Worm (Caenorhabditis elegans): ENCODE measurements around the gene snf-12.

Gene snf-12

DNA sequence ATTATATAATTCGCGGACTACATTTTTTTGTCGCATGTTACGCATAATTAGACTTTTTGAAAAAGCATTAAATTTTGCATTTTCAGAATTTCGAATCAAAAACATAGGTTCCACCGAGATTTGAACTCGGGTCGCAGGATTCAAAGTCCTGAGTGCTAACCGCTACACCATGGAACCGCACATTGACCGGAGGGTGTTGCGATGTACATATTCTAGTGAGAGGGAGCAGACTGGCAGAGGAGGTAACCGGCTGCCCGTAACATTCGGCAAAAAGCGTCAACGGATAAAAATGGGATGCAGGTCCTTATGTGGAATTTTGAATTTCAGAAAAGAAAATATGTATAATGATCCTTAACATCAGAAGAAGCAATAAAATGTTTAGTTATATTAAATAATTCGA lies 48.9 kb downstream of the snf-12 start (continued):
- no peak for TF ChIP-seq elt-3 (tag; optimal IDR thresholded peaks at IDR 0.05)
- TF ChIP-seq nhr-28 (tag; optimal IDR thresholded peaks at IDR 0.05) = no peak
- no peak for TF ChIP-seq pqm-1 (tag; optimal IDR thresholded peaks at IDR 0.05)
- no peak for TF ChIP-seq nhr-237 (tag; optimal IDR thresholded peaks at IDR 0.05)
- TF ChIP-seq unc-62 (GFP tag; optimal IDR thresholded peaks at IDR 0.05) = no peak
- peak; percentile 45 for TF ChIP-seq rnt-1 (tag; optimal IDR thresholded peaks at IDR 0.05)
- TF ChIP-seq hpl-2 (GFP tag; optimal IDR thresholded peaks at IDR 0.05) = no peak
- TF ChIP-seq lin-14 (GFP tag; optimal IDR thresholded peaks at IDR 0.05) = no peak
- peak; percentile 38 for TF ChIP-seq nhr-71 (tag; optimal IDR thresholded peaks at IDR 0.05)
- no peak for TF ChIP-seq mab-9 (GFP tag; IDR thresholded peaks at IDR 0.05)
- no peak for TF ChIP-seq lin-39 (tag; optimal IDR thresholded peaks at IDR 0.05)
- TF ChIP-seq unc-86 (tag; optimal IDR thresholded peaks at IDR 0.05) = peak; percentile 2
- no peak for TF ChIP-seq ces-1 (GFP tag; optimal IDR thresholded peaks at IDR 0.05)
- TF ChIP-seq ets-5 (GFP tag; IDR thresholded peaks at IDR 0.05) = no peak
- TF ChIP-seq irx-1 (tag; optimal IDR thresholded peaks at IDR 0.05) = no peak
- TF ChIP-seq snpc-4 (tag; optimal IDR thresholded peaks at IDR 0.05) = no peak
- TF ChIP-seq efl-3 (GFP tag; optimal IDR thresholded peaks at IDR 0.05) = no peak
- TF ChIP-seq aha-1 (tag; optimal IDR thresholded peaks at IDR 0.05) = no peak
- peak; percentile 24 for TF ChIP-seq nhr-20 (tag; optimal IDR thresholded peaks at IDR 0.05)
- no peak for TF ChIP-seq ceh-63 (GFP tag; optimal IDR thresholded peaks at IDR 0.05)
- TF ChIP-seq ama-1 (optimal IDR thresholded peaks at IDR 0.05) = no peak
- TF ChIP-seq zip-4 (GFP tag; optimal IDR thresholded peaks at IDR 0.05) = no peak
- no peak for TF ChIP-seq alr-1 (tag; optimal IDR thresholded peaks at IDR 0.05; ENCODE audit: borderline replicate concordance)
- TF ChIP-seq xbp-1 (tag; optimal IDR thresholded peaks at IDR 0.05) = peak; percentile 45
- TF ChIP-seq sup-37 (GFP tag; optimal IDR thresholded peaks at IDR 0.05) = no peak
- no peak for TF ChIP-seq blmp-1 (tag; optimal IDR thresholded peaks at IDR 0.05)
- TF ChIP-seq lir-3 (tag; optimal IDR thresholded peaks at IDR 0.05; ENCODE audit: poor library complexity) = no peak
- TF ChIP-seq unc-130 (tag; optimal IDR thresholded peaks at IDR 0.05) = no peak
- TF ChIP-seq fkh-10 (GFP tag; optimal IDR thresholded peaks at IDR 0.05) = no peak
- no peak for TF ChIP-seq ceh-88 (GFP tag; IDR thresholded peaks at IDR 0.05)
- no peak for TF ChIP-seq isw-1 (GFP tag; IDR thresholded peaks at IDR 0.05)

DNA sequence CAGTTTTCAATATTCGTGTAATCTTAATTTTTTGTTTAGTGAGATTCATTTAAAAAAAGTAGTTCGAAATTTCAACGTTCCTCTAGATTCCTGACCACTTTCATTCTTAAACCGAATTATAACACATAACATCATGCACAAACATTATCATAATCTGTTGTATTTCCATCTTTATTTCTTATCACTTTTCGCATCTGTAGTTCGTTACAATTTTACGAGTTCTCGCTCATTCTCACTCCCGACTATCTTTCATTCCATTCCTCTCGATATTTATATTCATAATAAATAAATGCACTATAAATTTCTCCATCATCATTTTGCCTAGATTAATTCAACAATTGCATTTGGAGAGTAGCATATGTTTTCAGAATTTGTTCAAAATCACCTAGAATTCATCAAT lies 51.9 kb downstream of the snf-12 start:
- TF ChIP-seq elt-2 (tag; optimal IDR thresholded peaks at IDR 0.05) (peak; percentile 49), swsn-7 (tag; optimal IDR thresholded peaks at IDR 0.05) (no peak), nhr-84 (tag; optimal IDR thresholded peaks at IDR 0.05) (no peak), lin-14 (GFP tag; optimal IDR thresholded peaks at IDR 0.05) (peak; percentile 11), nhr-47 (tag; optimal IDR thresholded peaks at IDR 0.05) (no peak)

DNA sequence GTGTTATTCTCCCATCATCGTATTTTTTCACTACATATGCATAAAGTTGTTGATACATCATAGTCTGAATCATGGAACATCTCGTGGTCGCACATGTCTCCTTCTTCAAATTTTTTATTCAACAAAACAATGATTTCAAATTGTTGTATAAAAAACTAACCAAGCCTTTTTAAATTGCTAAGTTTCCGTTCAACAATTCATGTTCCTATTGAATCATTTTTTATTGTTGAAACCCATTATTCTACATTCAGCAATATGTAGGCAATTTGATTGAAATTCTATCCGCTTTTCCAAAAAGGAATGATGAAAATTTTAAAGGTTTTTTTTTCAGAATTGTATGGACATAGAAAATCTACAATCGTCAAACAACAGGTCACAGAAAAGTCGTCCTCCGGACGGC lies 53.4 kb downstream of the snf-12 start, which contains the start of gene ajm-1:
TSS of gene ajm-1 (plus strand) at position 301 of the 400 bp plus-strand sequence.
- TF ChIP-seq zag-1 (tag; optimal IDR thresholded peaks at IDR 0.05) = no peak
- TF ChIP-seq lsy-2 (tag; optimal IDR thresholded peaks at IDR 0.05) = no peak
- TF ChIP-seq F16B12.6 (tag; optimal IDR thresholded peaks at IDR 0.05) = no peak
- TF ChIP-seq jun-1 (tag; optimal IDR thresholded peaks at IDR 0.05) = no peak
- no peak for TF ChIP-seq dpl-1 (GFP tag; optimal IDR thresholded peaks at IDR 0.05)
- no peak for TF ChIP-seq sox-4 (tag; optimal IDR thresholded peaks at IDR 0.05)
- no peak for TF ChIP-seq lin-39 (tag; optimal IDR thresholded peaks at IDR 0.05)
- no peak for TF ChIP-seq lir-3 (tag; optimal IDR thresholded peaks at IDR 0.05; ENCODE audit: poor library complexity)
- no peak for TF ChIP-seq hlh-4 (tag; optimal IDR thresholded peaks at IDR 0.05)
- TF ChIP-seq rnt-1 (tag; optimal IDR thresholded peaks at IDR 0.05) = no peak
- TF ChIP-seq ceh-82 (tag; optimal IDR thresholded peaks at IDR 0.05) = no peak
- TF ChIP-seq unc-62 (GFP tag; optimal IDR thresholded peaks at IDR 0.05) = no peak

Data from whole organism, L1 larva.